Worm (Caenorhabditis elegans) whole organism, early embryonic: ENCODE data around the gene R160.4.

Experiments
- B0310.2 ChIP-seq: sonication (generic microtip); optimal IDR thresholded peaks from 2 replicates; lab custom pipeline; 2016; ENCODE audit warnings: mild to moderate bottlenecking, missing genetic modification characterization, missing compliant biosample characterization
- aly-1 ChIP-seq: sonication (generic microtip); optimal IDR thresholded peaks from 2 replicates; lab custom pipeline; 2016; ENCODE audit warnings: missing genetic modification characterization, missing compliant biosample characterization
- ama-1 ChIP-seq: fragments of 150-350 bp; optimal IDR thresholded peaks from 2 replicates; lab custom pipeline; 2014
- ceh-36 ChIP-seq: sonication (generic microtip); optimal IDR thresholded peaks from 2 replicates; lab custom pipeline; 2016; ENCODE audit warnings: missing genetic modification characterization, inconsistent platforms, missing compliant biosample characterization
- flt-1 ChIP-seq: fragments of 200-800 bp; sonication (Bioruptor generic); IDR thresholded peaks from 2 replicates; pipeline ENCODE4 v1.3.6; 2022; ENCODE audit warnings: missing genetic modification characterization, missing compliant biosample characterization
- hmbx-1 ChIP-seq: sonication (generic microtip); optimal IDR thresholded peaks from 2 replicates; lab custom pipeline; 2016; ENCODE audit warnings: mild to moderate bottlenecking, missing genetic modification characterization, missing compliant biosample characterization
- hmg-4 ChIP-seq: fragments of 200-800 bp; sonication (Bioruptor generic); optimal IDR thresholded peaks from 2 replicates; lab custom pipeline; 2018; ENCODE audit warnings: mild to moderate bottlenecking, missing genetic modification characterization, missing compliant biosample characterization
- hnd-1 ChIP-seq: sonication (generic microtip); optimal IDR thresholded peaks from 2 replicates; lab custom pipeline; 2016; ENCODE audit warnings: missing genetic modification characterization, missing compliant biosample characterization
- pes-1 ChIP-seq: fragments of 200-800 bp; sonication (Bioruptor generic); IDR thresholded peaks from 2 replicates; pipeline ENCODE4 v1.3.6; 2022; ENCODE audit warnings: missing genetic modification reagents, missing genetic modification characterization, missing compliant biosample characterization
- scrt-1 ChIP-seq: fragments of 200-800 bp; sonication (Bioruptor generic); IDR thresholded peaks from 2 replicates; pipeline ENCODE4 v1.3.6; 2022; ENCODE audit warnings: missing genetic modification characterization, missing compliant biosample characterization
- tbx-11 ChIP-seq: fragments of 200-800 bp; sonication (Bioruptor generic); IDR thresholded peaks from 2 replicates; pipeline ENCODE4 v1.3.6; 2022; ENCODE audit warnings: missing genetic modification characterization, missing compliant biosample characterization
- tra-4 ChIP-seq: sonication (generic microtip); optimal IDR thresholded peaks from 2 replicates; lab custom pipeline; 2017; ENCODE audit warnings: missing genetic modification characterization, missing compliant biosample characterization

DNA sequence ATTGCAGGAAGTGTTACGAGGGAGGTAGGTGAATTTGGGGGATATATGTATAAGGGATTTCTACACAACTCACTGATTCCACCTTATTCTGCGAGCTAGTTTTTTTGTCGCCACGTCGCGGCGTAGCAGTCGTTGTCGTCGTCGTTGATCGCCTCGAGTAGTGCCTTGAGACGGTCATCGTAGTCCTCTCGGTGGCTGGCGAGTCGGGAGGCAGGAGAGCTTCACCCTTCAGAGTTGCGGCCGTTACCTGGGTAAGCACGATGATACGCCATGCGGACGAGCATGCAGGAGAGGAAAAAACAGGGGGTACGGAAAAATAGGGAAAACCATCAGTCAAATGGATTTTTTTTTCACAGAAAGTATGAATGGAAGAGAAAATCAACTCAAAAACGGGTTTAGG lies 44.5 kb upstream of the R160.4 start:
- TF ChIP-seq B0310.2, result no peak
- TF ChIP-seq pes-1 (GFP tag; lab: Robert Waterston, UW), result no peak
- no peak for TF ChIP-seq ama-1 (lab: Kevin White, UChicago)
- no peak for TF ChIP-seq scrt-1
- TF ChIP-seq flt-1 (GFP tag; lab: Robert Waterston, UW), result no peak
- no peak for TF ChIP-seq ceh-36
- no peak for TF ChIP-seq hmbx-1 (tag; lab: Kevin White, UChicago)
- TF ChIP-seq hmg-4, result no peak
- no peak for TF ChIP-seq aly-1
- TF ChIP-seq tra-4, result no peak
- TF ChIP-seq hnd-1 (tag; lab: Kevin White, UChicago), result no peak
- no peak for TF ChIP-seq tbx-11 (GFP tag; lab: Robert Waterston, UW)
